Worm (Caenorhabditis elegans): Measurements from ENCODE around the gene str-143.

The str-143 gene

ce11 chrV:8099306-8099705 lies 29.8 kb upstream of the str-143 start, which contains the start of gene sdz-23:
Gene sdz-23 (plus strand): TSS chrV:8099606.
- TF ChIP-seq tra-4 (tag; optimal IDR thresholded peaks at IDR 0.05): no peak
- no peak for TF ChIP-seq flt-1 (GFP tag; IDR thresholded peaks at IDR 0.05)
- no peak for TF ChIP-seq sea-1 (GFP tag; conservative IDR thresholded peaks at IDR 0.05)
- TF ChIP-seq tbx-11 (GFP tag; IDR thresholded peaks at IDR 0.05): no peak
- no peak for TF ChIP-seq hmg-4 (GFP tag; optimal IDR thresholded peaks at IDR 0.05)
- TF ChIP-seq ets-7 (tag; optimal IDR thresholded peaks at IDR 0.05): no peak
- TF ChIP-seq ceh-36 (tag; optimal IDR thresholded peaks at IDR 0.05): no peak
- TF ChIP-seq F13C5.2 (tag; optimal IDR thresholded peaks at IDR 0.05): no peak
- TF ChIP-seq aly-1 (tag; optimal IDR thresholded peaks at IDR 0.05): no peak
- no peak for TF ChIP-seq ama-1 (optimal IDR thresholded peaks at IDR 0.05)
- TF ChIP-seq hmbx-1 (tag; optimal IDR thresholded peaks at IDR 0.05): no peak
- no peak for TF ChIP-seq hnd-1 (tag; optimal IDR thresholded peaks at IDR 0.05)
- no peak for TF ChIP-seq pes-1 (GFP tag; IDR thresholded peaks at IDR 0.05)
- no peak for TF ChIP-seq B0310.2 (tag; optimal IDR thresholded peaks at IDR 0.05)
- TF ChIP-seq scrt-1 (GFP tag; IDR thresholded peaks at IDR 0.05): no peak
- no peak for TF ChIP-seq ceh-13 (GFP tag; optimal IDR thresholded peaks at IDR 0.05)
- TF ChIP-seq tbx-37 (GFP tag; conservative IDR thresholded peaks at IDR 0.05): no peak

- TF ChIP-seq hnd-1 (tag; optimal IDR thresholded peaks at IDR 0.05) (no peak), tbx-11 (GFP tag; IDR thresholded peaks at IDR 0.05) (no peak), flt-1 (GFP tag; IDR thresholded peaks at IDR 0.05) (no peak), tbx-37 (GFP tag; conservative IDR thresholded peaks at IDR 0.05) (no peak), ceh-36 (tag; optimal IDR thresholded peaks at IDR 0.05) (no peak), hmg-4 (GFP tag; optimal IDR thresholded peaks at IDR 0.05) (no peak), F13C5.2 (tag; optimal IDR thresholded peaks at IDR 0.05) (no peak), sea-1 (GFP tag; conservative IDR thresholded peaks at IDR 0.05) (no peak), scrt-1 (GFP tag; IDR thresholded peaks at IDR 0.05) (no peak), hmbx-1 (tag; optimal IDR thresholded peaks at IDR 0.05) (no peak), aly-1 (tag; optimal IDR thresholded peaks at IDR 0.05) (no peak), B0310.2 (tag; optimal IDR thresholded peaks at IDR 0.05) (no peak), ceh-13 (GFP tag; optimal IDR thresholded peaks at IDR 0.05) (no peak)
Observed at ce11 chrV:8098239-8098638, 28.7 kb upstream of the str-143 start, which contains the start of gene str-145. Gene str-145 (minus strand): TSS chrV:8098339.

- no peak for TF ChIP-seq tra-4 (tag; optimal IDR thresholded peaks at IDR 0.05)
- TF ChIP-seq sea-1 (GFP tag; conservative IDR thresholded peaks at IDR 0.05): no peak
Observed at ce11 chrV:8095378-8095777, 25.8 kb upstream of the str-143 start, which contains the start of gene str-146. Gene str-146 (minus strand): TSS chrV:8095478.

- TF ChIP-seq flt-1 (GFP tag; IDR thresholded peaks at IDR 0.05): no peak
- no peak for TF ChIP-seq F13C5.2 (tag; optimal IDR thresholded peaks at IDR 0.05)
- no peak for TF ChIP-seq tra-4 (tag; optimal IDR thresholded peaks at IDR 0.05)
- no peak for TF ChIP-seq aly-1 (tag; optimal IDR thresholded peaks at IDR 0.05)
- no peak for TF ChIP-seq ama-1 (optimal IDR thresholded peaks at IDR 0.05)
- no peak for TF ChIP-seq hmg-4 (GFP tag; optimal IDR thresholded peaks at IDR 0.05)
- no peak for TF ChIP-seq ceh-36 (tag; optimal IDR thresholded peaks at IDR 0.05)
- TF ChIP-seq scrt-1 (GFP tag; IDR thresholded peaks at IDR 0.05): no peak
- TF ChIP-seq pes-1 (GFP tag; IDR thresholded peaks at IDR 0.05): no peak
Observed at ce11 chrV:8092385-8092784, 22.8 kb upstream of the str-143 start, which contains the start of gene str-129. Gene str-129 (minus strand): TSS chrV:8092485.

ce11 chrV:8090595-8090994 lies 21.1 kb upstream of the str-143 start, which contains the start of gene str-130:
Gene str-130 (minus strand): TSS chrV:8090695.
- no peak for TF ChIP-seq ama-1 (optimal IDR thresholded peaks at IDR 0.05)
- no peak for TF ChIP-seq aly-1 (tag; optimal IDR thresholded peaks at IDR 0.05)
- TF ChIP-seq hmg-4 (GFP tag; optimal IDR thresholded peaks at IDR 0.05): no peak
- no peak for TF ChIP-seq scrt-1 (GFP tag; IDR thresholded peaks at IDR 0.05)
- no peak for TF ChIP-seq flt-1 (GFP tag; IDR thresholded peaks at IDR 0.05)
- TF ChIP-seq pes-1 (GFP tag; IDR thresholded peaks at IDR 0.05): no peak

ce11 chrV:8085141-8085540 lies 15.6 kb upstream of the str-143 start, which contains the start of gene C09H5.7:
Gene C09H5.7 (minus strand): TSS chrV:8085241.
- TF ChIP-seq ama-1 (optimal IDR thresholded peaks at IDR 0.05): no peak
- no peak for TF ChIP-seq aly-1 (tag; optimal IDR thresholded peaks at IDR 0.05)
- no peak for TF ChIP-seq B0310.2 (tag; optimal IDR thresholded peaks at IDR 0.05)
- no peak for TF ChIP-seq ets-7 (tag; optimal IDR thresholded peaks at IDR 0.05)
- no peak for TF ChIP-seq sea-1 (GFP tag; conservative IDR thresholded peaks at IDR 0.05)
- TF ChIP-seq scrt-1 (GFP tag; IDR thresholded peaks at IDR 0.05): no peak
- TF ChIP-seq ceh-13 (GFP tag; optimal IDR thresholded peaks at IDR 0.05): no peak
- no peak for TF ChIP-seq flt-1 (GFP tag; IDR thresholded peaks at IDR 0.05)
- TF ChIP-seq F13C5.2 (tag; optimal IDR thresholded peaks at IDR 0.05): no peak
- TF ChIP-seq tbx-37 (GFP tag; conservative IDR thresholded peaks at IDR 0.05): no peak
- TF ChIP-seq tra-4 (tag; optimal IDR thresholded peaks at IDR 0.05): no peak
- TF ChIP-seq hmbx-1 (tag; optimal IDR thresholded peaks at IDR 0.05): no peak
- no peak for TF ChIP-seq pes-1 (GFP tag; IDR thresholded peaks at IDR 0.05)
- TF ChIP-seq ceh-36 (tag; optimal IDR thresholded peaks at IDR 0.05): no peak

ce11 chrV:8081579-8081978 lies 12.0 kb upstream of the str-143 start, which contains the start of gene str-131:
Gene str-131 (minus strand): TSS chrV:8081679.
- TF ChIP-seq hmg-4 (GFP tag; optimal IDR thresholded peaks at IDR 0.05) (no peak), scrt-1 (GFP tag; IDR thresholded peaks at IDR 0.05) (no peak), ceh-13 (GFP tag; optimal IDR thresholded peaks at IDR 0.05) (no peak), ama-1 (optimal IDR thresholded peaks at IDR 0.05) (no peak), ets-7 (tag; optimal IDR thresholded peaks at IDR 0.05) (no peak), flt-1 (GFP tag; IDR thresholded peaks at IDR 0.05) (no peak), B0310.2 (tag; optimal IDR thresholded peaks at IDR 0.05) (no peak), hnd-1 (tag; optimal IDR thresholded peaks at IDR 0.05) (no peak), tbx-37 (GFP tag; conservative IDR thresholded peaks at IDR 0.05) (no peak), hmbx-1 (tag; optimal IDR thresholded peaks at IDR 0.05) (no peak), pes-1 (GFP tag; IDR thresholded peaks at IDR 0.05) (no peak), tra-4 (tag; optimal IDR thresholded peaks at IDR 0.05) (no peak), aly-1 (tag; optimal IDR thresholded peaks at IDR 0.05) (no peak), tbx-11 (GFP tag; IDR thresholded peaks at IDR 0.05) (no peak), sea-1 (GFP tag; conservative IDR thresholded peaks at IDR 0.05) (no peak), ceh-36 (tag; optimal IDR thresholded peaks at IDR 0.05) (no peak), F13C5.2 (tag; optimal IDR thresholded peaks at IDR 0.05) (no peak)

Measured in whole organism, early embryonic.